Fruit fly (Drosophila melanogaster): Measurements from ENCODE around the gene grk.
A peak's percentile ranks its signal among the peaks of the same experiment; 100 is the strongest.

Gene grk

dm6 chr2L:8473448-8473847 lies 40.0 kb upstream of the grk start (continued):
- TF ChIP-seq Atf-2 (GFP tag; optimal IDR thresholded peaks at IDR 0.05) (no peak), ken (GFP tag; IDR thresholded peaks at IDR 0.05) (peak; percentile 78; the same call in 2 of the 3 replicates), toy (GFP tag; IDR thresholded peaks at IDR 0.05) (no peak), CG10321 (GFP tag; IDR thresholded peaks at IDR 0.05) (no peak; the same call in 1 of the 2 replicates), dmrt11E (tag; optimal IDR thresholded peaks at IDR 0.05) (peak; percentile 68), usp (GFP tag; optimal IDR thresholded peaks at IDR 0.05) (no peak), Camta (GFP tag; optimal IDR thresholded peaks at IDR 0.05) (no peak), CG7271 (tag; optimal IDR thresholded peaks at IDR 0.05) (no peak), chm (GFP tag; IDR thresholded peaks at IDR 0.05) (peak; percentile 54; the same call in 1 of the 2 replicates), Hsf (GFP tag; optimal IDR thresholded peaks at IDR 0.05) (peak; percentile 23), CG13894 (tag; optimal IDR thresholded peaks at IDR 0.05) (no peak), zen (tag; optimal IDR thresholded peaks at IDR 0.05) (peak; percentile 6), vfl (GFP tag; optimal IDR thresholded peaks at IDR 0.05) (no peak), sqz (GFP tag; optimal IDR thresholded peaks at IDR 0.05) (no peak), CG15073 (GFP tag; optimal IDR thresholded peaks at IDR 0.05) (no peak), Nf-YC (tag; optimal IDR thresholded peaks at IDR 0.05) (no peak), Adf1 (GFP tag; IDR thresholded peaks at IDR 0.05) (no peak), trem (tag; optimal IDR thresholded peaks at IDR 0.05) (peak; percentile 41), lbe (GFP tag; optimal IDR thresholded peaks at IDR 0.05) (peak; percentile 6), CG6689 (GFP tag; IDR thresholded peaks at IDR 0.05) (peak; percentile 69), Side (GFP tag; optimal IDR thresholded peaks at IDR 0.05) (no peak), CG12769 (tag; optimal IDR thresholded peaks at IDR 0.05) (no peak), CG8765 (GFP tag; IDR thresholded peaks at IDR 0.05) (peak; percentile 37; the same call in 1 of the 2 replicates), tx (GFP tag; optimal IDR thresholded peaks at IDR 0.05) (no peak), zen2 (GFP tag; IDR thresholded peaks at IDR 0.05; ENCODE audit: partially characterized antibody) (no peak), gro (GFP tag; optimal IDR thresholded peaks at IDR 0.05) (no peak), esg (GFP tag; conservative IDR thresholded peaks at IDR 0.05) (peak; percentile 38; the same call in 1 of the 2 replicates), MESR4 (GFP tag; optimal IDR thresholded peaks at IDR 0.05) (no peak), D19B (GFP tag; optimal IDR thresholded peaks at IDR 0.05) (no peak), dm (GFP tag; optimal IDR thresholded peaks at IDR 0.05) (no peak), Dll (GFP tag; IDR thresholded peaks at IDR 0.05; ENCODE audit: partially characterized antibody) (no peak), otp (GFP tag; IDR thresholded peaks at IDR 0.05) (peak; percentile 75), pb (GFP tag; optimal IDR thresholded peaks at IDR 0.05) (no peak), dan (GFP tag; IDR thresholded peaks at IDR 0.05) (no peak), Dek (tag; optimal IDR thresholded peaks at IDR 0.05) (no peak), MBD-R2 (GFP tag; IDR thresholded peaks at IDR 0.05) (0 out of 2 replicates have a peak, but pooled peaks have one; percentile 5), Jarid2 (GFP tag; optimal IDR thresholded peaks at IDR 0.05) (no peak), D (optimal IDR thresholded peaks at IDR 0.05) (no peak), D (GFP tag; optimal IDR thresholded peaks at IDR 0.05) (peak; percentile 58), chinmo (GFP tag; IDR thresholded peaks at IDR 0.05; ENCODE audit: partially characterized antibody) (no peak), CG9876 (GFP tag; optimal IDR thresholded peaks at IDR 0.05) (no peak), ap (GFP tag; IDR thresholded peaks at IDR 0.05) (peak; percentile 45; the same call in 1 of the 2 replicates), inv (GFP tag; IDR thresholded peaks at IDR 0.05; ENCODE audit: partially characterized antibody) (no peak), CG14050 (GFP tag; IDR thresholded peaks at IDR 0.05) (peak; percentile 60), Dref (GFP tag; IDR thresholded peaks at IDR 0.05) (no peak), Dip3 (GFP tag; optimal IDR thresholded peaks at IDR 0.05) (no peak), lab (GFP tag; optimal IDR thresholded peaks at IDR 0.05) (peak; percentile 76), bcd (GFP tag; optimal IDR thresholded peaks at IDR 0.05) (peak; percentile 36), CG17568 (GFP tag; optimal IDR thresholded peaks at IDR 0.05) (no peak), CG1832 (GFP tag; optimal IDR thresholded peaks at IDR 0.05) (no peak), YL-1 (GFP tag; optimal IDR thresholded peaks at IDR 0.05) (no peak)

Data from whole organism, embryonic.